Fruit fly (Drosophila melanogaster): Measurements from ENCODE around the gene CG31441.

The CG31441 gene

dm6 chr3R:11269013-11269412 is 32.9 kb downstream of the CG31441 start (continued):
- TF ChIP-seq CG18262 (tag; optimal IDR thresholded peaks at IDR 0.05) (no peak), CG6689 (GFP tag; IDR thresholded peaks at IDR 0.05) (peak; percentile 40; the same call in 1 of the 2 replicates), CG6765 (GFP tag; optimal IDR thresholded peaks at IDR 0.05) (peak; percentile 77), sqz (GFP tag; optimal IDR thresholded peaks at IDR 0.05) (peak; percentile 83), mirr (GFP tag; optimal IDR thresholded peaks at IDR 0.05) (no peak), CG32767 (GFP tag; IDR thresholded peaks at IDR 0.05) (no peak), CG42726 (GFP tag; IDR thresholded peaks at IDR 0.05; ENCODE audit: partially characterized antibody) (no peak), CG4328 (GFP tag; optimal IDR thresholded peaks at IDR 0.05) (peak; percentile 45), Drgx (GFP tag; IDR thresholded peaks at IDR 0.05) (peak; percentile 10; the same call in 1 of the 2 replicates), NC2α (GFP tag; optimal IDR thresholded peaks at IDR 0.05) (peak; percentile 2), gcm (GFP tag; optimal IDR thresholded peaks at IDR 0.05) (no peak), grn (GFP tag; optimal IDR thresholded peaks at IDR 0.05) (no peak), gce (GFP tag; IDR thresholded peaks at IDR 0.05) (no peak), CG13894 (tag; optimal IDR thresholded peaks at IDR 0.05) (no peak), wek (GFP tag; optimal IDR thresholded peaks at IDR 0.05) (peak; percentile 77), Deaf1 (tag; optimal IDR thresholded peaks at IDR 0.05) (no peak), pb (GFP tag; optimal IDR thresholded peaks at IDR 0.05) (peak; percentile 85), inv (GFP tag; IDR thresholded peaks at IDR 0.05; ENCODE audit: partially characterized antibody) (no peak), Kr (GFP tag; optimal IDR thresholded peaks at IDR 0.05) (peak; percentile 74), tio (GFP tag; optimal IDR thresholded peaks at IDR 0.05) (peak; percentile 47), hkb (optimal IDR thresholded peaks at IDR 0.05) (no peak), hkb (GFP tag; IDR thresholded peaks at IDR 0.05) (no peak), Lhr (GFP tag; optimal IDR thresholded peaks at IDR 0.05) (peak; percentile 53), CG17385 (GFP tag; optimal IDR thresholded peaks at IDR 0.05) (peak; percentile 71), pzg (GFP tag; optimal IDR thresholded peaks at IDR 0.05) (no peak), CG16863 (GFP tag; optimal IDR thresholded peaks at IDR 0.05) (peak; percentile 53), Dip3 (GFP tag; optimal IDR thresholded peaks at IDR 0.05) (no peak), row (GFP tag; IDR thresholded peaks at IDR 0.05) (no peak), Adf1 (GFP tag; IDR thresholded peaks at IDR 0.05) (no peak), disco-r (GFP tag; optimal IDR thresholded peaks at IDR 0.05) (peak; percentile 70), CG14965 (GFP tag; optimal IDR thresholded peaks at IDR 0.05; ENCODE audit: borderline replicate concordance) (peak; percentile 98), Elba2 (GFP tag; optimal IDR thresholded peaks at IDR 0.05) (no peak), CG12769 (tag; optimal IDR thresholded peaks at IDR 0.05) (no peak), sd (tag; optimal IDR thresholded peaks at IDR 0.05) (no peak), mld (GFP tag; IDR thresholded peaks at IDR 0.05; ENCODE audit: partially characterized antibody) (no peak), Mes4 (GFP tag; optimal IDR thresholded peaks at IDR 0.05) (peak; percentile 65), Oaz (GFP tag; IDR thresholded peaks at IDR 0.05) (no peak), tup (GFP tag; optimal IDR thresholded peaks at IDR 0.05) (no peak), Ada2b (GFP tag; IDR thresholded peaks at IDR 0.05) (peak; percentile 56; the same call in 1 of the 2 replicates), CG16779 (GFP tag; IDR thresholded peaks at IDR 0.05) (no peak), ATbp (GFP tag; optimal IDR thresholded peaks at IDR 0.05) (peak; percentile 68), Hey (tag; optimal IDR thresholded peaks at IDR 0.05) (no peak), ara (GFP tag; IDR thresholded peaks at IDR 0.05) (peak; percentile 77), cas (GFP tag; IDR thresholded peaks at IDR 0.05) (no peak), Atf-2 (GFP tag; optimal IDR thresholded peaks at IDR 0.05) (peak; percentile 47), Ravus (GFP tag; IDR thresholded peaks at IDR 0.05) (no peak), sens-2 (GFP tag; IDR thresholded peaks at IDR 0.05) (peak; percentile 68), CG9932 (GFP tag; IDR thresholded peaks at IDR 0.05) (no peak), CG7928 (GFP tag; optimal IDR thresholded peaks at IDR 0.05) (no peak), esg (GFP tag; conservative IDR thresholded peaks at IDR 0.05) (no peak), CG2889 (GFP tag; IDR thresholded peaks at IDR 0.05) (no peak), Ptx1 (GFP tag; IDR thresholded peaks at IDR 0.05) (peak; percentile 43; the same call in 1 of the 2 replicates)

Data from whole organism, embryonic.